Fruit fly (Drosophila melanogaster) whole organism, embryonic: ENCODE results near the gene CG16854.

Experiments used
- CG12236 ChIP-seq: fragments of 200-800 bp; sonication (Bioruptor generic); optimal IDR thresholded peaks from 2 replicates; lab custom pipeline; 2016; ENCODE audit warnings: missing biosample characterization, missing genetic modification characterization
- CG14710 ChIP-seq: fragments of 200-800 bp; sonication (Bioruptor generic); optimal IDR thresholded peaks from 3 replicates; lab custom pipeline; 2019; ENCODE audit warnings: missing biosample characterization, mild to moderate bottlenecking, missing genetic modification characterization, moderate library complexity
- CG3281 ChIP-seq: fragments of 200-800 bp; sonication (Bioruptor generic); optimal IDR thresholded peaks from 3 replicates; lab custom pipeline; 2017; ENCODE audit warnings: missing biosample characterization, mild to moderate bottlenecking, missing genetic modification characterization
- CG3407 ChIP-seq: fragments of 200-800 bp; sonication (Bioruptor generic); optimal IDR thresholded peaks from 2 replicates; lab custom pipeline; 2018; ENCODE audit warnings: missing biosample characterization, mild to moderate bottlenecking, missing genetic modification characterization
- CG43689 ChIP-seq: fragments of 200-800 bp; sonication (Bioruptor generic); IDR thresholded peaks from 2 replicates; pipeline ENCODE4 v1.3.6; 2022; ENCODE audit warnings: missing biosample characterization, missing genetic modification characterization
- CG7963 ChIP-seq: fragments of 200-800 bp; sonication (Bioruptor generic); IDR thresholded peaks from 3 replicates; pipeline ENCODE4 v1.3.6; 2022; ENCODE audit warnings: missing biosample characterization, missing genetic modification characterization; ENCODE audit not compliant: partially characterized antibody
- Chrac-16 ChIP-seq: fragments of 200-800 bp; sonication (Bioruptor generic); optimal IDR thresholded peaks from 3 replicates; lab custom pipeline; 2016; ENCODE audit warnings: missing biosample characterization, missing genetic modification characterization
- D ChIP-seq, 2 experiments: fragments of 200-800 bp in 1 of 2; fragments of >200 bp in 1 of 2; sonication (Bioruptor generic) in 1 of 2; optimal IDR thresholded peaks; 2 replicates in 1 of 2; 3 replicates in 1 of 2; lab custom pipeline; 2017; ENCODE audit warnings: mild to moderate bottlenecking in 1 of 2, missing biosample characterization in 1 of 2, missing genetic modification characterization in 1 of 2, missing genetic modification reagents in 1 of 2
- Dref ChIP-seq: fragments of 200-800 bp; sonication (Bioruptor generic); IDR thresholded peaks from 2 replicates; pipeline ENCODE4 v1.3.6; 2022; ENCODE audit warnings: missing biosample characterization, missing genetic modification characterization
- Ets65A ChIP-seq: fragments of 200-800 bp; sonication (Bioruptor generic); peaks from one replicate; lab custom pipeline; 2016; ENCODE audit warnings: missing biosample characterization, missing genetic modification characterization
- Hand ChIP-seq: fragments of 200-800 bp; sonication (Bioruptor generic); optimal IDR thresholded peaks from 2 replicates; lab custom pipeline; 2017; ENCODE audit warnings: mild to moderate bottlenecking, missing biosample characterization, missing genetic modification reagents, missing genetic modification characterization
- Hmr ChIP-seq: fragments of 200-800 bp; sonication (Bioruptor generic); optimal IDR thresholded peaks from 3 replicates; lab custom pipeline; 2017; ENCODE audit warnings: mild to moderate bottlenecking, missing biosample characterization, missing genetic modification reagents, missing genetic modification characterization
- Hr3 ChIP-seq: fragments of 200-800 bp; sonication (Bioruptor generic); optimal IDR thresholded peaks from 3 replicates; lab custom pipeline; 2016; ENCODE audit warnings: missing biosample characterization, missing genetic modification characterization
- Lpt ChIP-seq: fragments of >200 bp; optimal IDR thresholded peaks from 2 replicates; lab custom pipeline; 2018; ENCODE audit warnings: missing biosample characterization, missing genetic modification characterization
- Meics ChIP-seq: fragments of 200-800 bp; sonication (Bioruptor generic); optimal IDR thresholded peaks from 2 replicates; lab custom pipeline; 2017; ENCODE audit warnings: missing biosample characterization, mild to moderate bottlenecking, missing genetic modification characterization
- NFAT ChIP-seq: fragments of 200-800 bp; sonication (Bioruptor generic); IDR thresholded peaks from 2 replicates; pipeline ENCODE4 v1.3.6; 2022; ENCODE audit warnings: missing biosample characterization, missing genetic modification characterization
- Optix ChIP-seq: fragments of 200-800 bp; sonication (Bioruptor generic); IDR thresholded peaks from 3 replicates; pipeline ENCODE4 v1.3.6; 2022; ENCODE audit warnings: missing biosample characterization, missing genetic modification characterization
- Scr ChIP-seq: fragments of 200-800 bp; sonication (Bioruptor generic); IDR thresholded peaks from 2 replicates; pipeline ENCODE4 v1.3.6; 2022; ENCODE audit warnings: missing biosample characterization, missing genetic modification characterization; ENCODE audit not compliant: partially characterized antibody
- Xbp1 ChIP-seq: fragments of 200-800 bp; sonication (Bioruptor generic); optimal IDR thresholded peaks from 3 replicates; lab custom pipeline; 2016; ENCODE audit warnings: missing biosample characterization, mild to moderate bottlenecking, missing genetic modification characterization
- ase ChIP-seq: fragments of 200-800 bp; sonication (Bioruptor generic); IDR thresholded peaks from 3 replicates; pipeline ENCODE4 v1.3.6; 2022; ENCODE audit warnings: missing biosample characterization, missing genetic modification characterization
- bbx ChIP-seq: fragments of 200-800 bp; sonication (Bioruptor generic); IDR thresholded peaks from 2 replicates; pipeline ENCODE4 v1.3.6; 2022; ENCODE audit warnings: missing biosample characterization, missing genetic modification characterization; ENCODE audit not compliant: partially characterized antibody
- bcd ChIP-seq: fragments of 200-800 bp; sonication (Bioruptor generic); optimal IDR thresholded peaks from 2 replicates; lab custom pipeline; 2017; ENCODE audit warnings: missing biosample characterization, mild to moderate bottlenecking, missing genetic modification characterization
- cad ChIP-seq: fragments of >200 bp; optimal IDR thresholded peaks from 2 replicates; lab custom pipeline; 2017; ENCODE audit warnings: missing biosample characterization, missing genetic modification characterization
- cg ChIP-seq: fragments of 200-800 bp; sonication (Bioruptor generic); optimal IDR thresholded peaks from 3 replicates; lab custom pipeline; 2019; ENCODE audit warnings: missing biosample characterization, mild to moderate bottlenecking, missing genetic modification characterization, moderate library complexity
- dpn ChIP-seq, 2 experiments: fragments of 200-800 bp; sonication (Bioruptor generic); optimal IDR thresholded peaks; 3 replicates each; lab custom pipeline; 2016; ENCODE audit warnings: missing biosample characterization in 2 of 2, missing genetic modification characterization in 2 of 2
- dysf ChIP-seq: fragments of 200-800 bp; sonication (Bioruptor generic); IDR thresholded peaks from 3 replicates; pipeline ENCODE4 v1.3.6; 2022; ENCODE audit warnings: missing biosample characterization, missing genetic modification characterization
- ftz-f1 ChIP-seq: fragments of 200-800 bp; sonication (Bioruptor generic); optimal IDR thresholded peaks from 2 replicates; lab custom pipeline; 2016; ENCODE audit warnings: missing biosample characterization, missing genetic modification characterization
- gem ChIP-seq: fragments of 200-800 bp; sonication (Bioruptor generic); optimal IDR thresholded peaks from 2 replicates; lab custom pipeline; 2019; ENCODE audit warnings: missing biosample characterization, mild to moderate bottlenecking, missing genetic modification characterization, moderate library complexity
- grn ChIP-seq: fragments of 200-800 bp; sonication (Bioruptor generic); optimal IDR thresholded peaks from 3 replicates; lab custom pipeline; 2017; ENCODE audit warnings: missing biosample characterization, missing genetic modification characterization
- gro ChIP-seq: fragments of 200-800 bp; sonication (Bioruptor generic); optimal IDR thresholded peaks from 2 replicates; lab custom pipeline; 2016; ENCODE audit warnings: missing biosample characterization, missing genetic modification characterization
- hkb ChIP-seq, 2 experiments: fragments of 200-800 bp in 1 of 2; fragments of >200 bp in 1 of 2; sonication (Bioruptor generic) in 1 of 2; IDR thresholded peaks in 1 of 2; optimal IDR thresholded peaks in 1 of 2; 2 replicates each; pipeline versions ENCODE4 v1.3.6 to Lab custom; 2017 to 2022; ENCODE audit warnings: missing biosample characterization in 1 of 2, missing genetic modification characterization in 1 of 2
- jigr1 ChIP-seq: fragments of 200-800 bp; sonication (Bioruptor generic); IDR thresholded peaks from 3 replicates; pipeline ENCODE4 v1.3.6; 2022; ENCODE audit warnings: missing biosample characterization, missing genetic modification characterization
- lilli ChIP-seq: fragments of 200-800 bp; sonication (Bioruptor generic); optimal IDR thresholded peaks from 3 replicates; lab custom pipeline; 2016; ENCODE audit warnings: missing biosample characterization, missing genetic modification characterization
- nau ChIP-seq: fragments of 200-800 bp; sonication (Bioruptor generic); optimal IDR thresholded peaks from 3 replicates; lab custom pipeline; 2017; ENCODE audit warnings: missing biosample characterization, mild to moderate bottlenecking, missing genetic modification characterization, missing genetic modification reagents
- onecut ChIP-seq: fragments of 200-800 bp; sonication (Bioruptor generic); IDR thresholded peaks from 2 replicates; pipeline ENCODE4 v1.3.6; 2022; ENCODE audit warnings: missing biosample characterization, missing genetic modification characterization
- phol ChIP-seq: fragments of 200-800 bp; sonication (Bioruptor generic); optimal IDR thresholded peaks from 3 replicates; lab custom pipeline; 2018; ENCODE audit warnings: missing biosample characterization, mild to moderate bottlenecking, missing genetic modification characterization, moderate library complexity
- pzg ChIP-seq: fragments of 200-800 bp; sonication (Bioruptor generic); optimal IDR thresholded peaks from 3 replicates; lab custom pipeline; 2018; ENCODE audit warnings: missing biosample characterization, mild to moderate bottlenecking, missing genetic modification characterization, moderate library complexity
- ranshi ChIP-seq: fragments of 200-800 bp; sonication (Bioruptor generic); IDR thresholded peaks from 2 replicates; pipeline ENCODE4 v1.3.6; 2022; ENCODE audit warnings: missing biosample characterization, missing genetic modification characterization
- schlank ChIP-seq: fragments of 200-800 bp; sonication (Bioruptor generic); optimal IDR thresholded peaks from 2 replicates; lab custom pipeline; 2018; ENCODE audit warnings: missing biosample characterization, mild to moderate bottlenecking, missing genetic modification characterization
- sima ChIP-seq: fragments of 200-800 bp; sonication (Bioruptor generic); optimal IDR thresholded peaks from 2 replicates; lab custom pipeline; 2016; ENCODE audit warnings: missing biosample characterization, missing genetic modification characterization

The CG16854 gene

DNA sequence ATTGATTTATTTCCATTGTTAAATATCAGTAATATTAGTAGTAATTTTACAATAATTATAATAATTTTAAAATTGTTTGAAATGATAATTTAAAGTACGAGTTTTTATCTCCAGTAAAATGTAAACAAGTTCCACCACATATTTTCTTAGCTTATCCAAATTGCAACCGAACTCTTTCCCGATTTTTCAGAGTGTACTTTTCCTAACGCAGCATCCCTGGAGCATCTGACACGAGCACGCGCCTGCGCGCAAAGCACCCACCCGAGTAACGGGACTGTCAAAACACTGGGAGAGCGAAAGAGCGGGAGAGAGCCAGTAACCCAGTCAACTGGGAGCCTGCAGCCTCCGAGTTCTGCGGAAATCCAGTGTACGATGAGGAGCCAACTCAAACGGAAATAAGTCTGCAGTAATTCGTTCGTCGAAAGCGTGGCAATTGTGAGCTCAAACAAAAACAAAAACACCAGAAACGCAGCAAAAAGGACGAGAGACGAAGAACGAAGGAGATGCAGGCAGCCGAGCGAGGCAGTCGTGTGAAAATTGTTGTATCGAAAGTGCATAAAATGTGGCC, at the start of gene CG16854 (continued):
- TF ChIP-seq jigr1 (GFP tag; lab: Robert Waterston, UW): 0 out of 3 replicates have a peak, but pooled peaks have one; percentile 19
- no peak for TF ChIP-seq Dref
- TF ChIP-seq D (optimal IDR thresholded peaks at IDR 0.05; lab: Kevin White, UChicago): no peak
- no peak for TF ChIP-seq D (GFP tag; optimal IDR thresholded peaks at IDR 0.05; lab: Kevin White, UChicago)
- TF ChIP-seq Lpt: no peak
- TF ChIP-seq onecut (GFP tag; lab: Robert Waterston, UW): no peak; the same call in 1 of the 2 replicates
- peak; percentile 17 for TF ChIP-seq bcd (GFP tag; lab: Kevin White, UChicago)
- TF ChIP-seq ftz-f1: no peak
- TF ChIP-seq CG3407 (GFP tag; lab: Kevin White, UChicago): no peak
- no peak for TF ChIP-seq hkb (optimal IDR thresholded peaks at IDR 0.05; lab: Kevin White, UChicago)
- no peak; the same call in 1 of the 2 replicates for TF ChIP-seq hkb (GFP tag; IDR thresholded peaks at IDR 0.05; lab: Robert Waterston, UW)
- TF ChIP-seq gro (GFP tag; lab: Kevin White, UChicago): no peak
- no peak for TF ChIP-seq CG7963
- no peak for TF ChIP-seq Ets65A
- TF ChIP-seq Hand (GFP tag; lab: Kevin White, UChicago): peak; percentile 20
- no peak for TF ChIP-seq CG12236 (GFP tag; lab: Kevin White, UChicago)
- TF ChIP-seq phol: no peak
- peak; percentile 18 for TF ChIP-seq Hmr (GFP tag; lab: Kevin White, UChicago)
- TF ChIP-seq CG3281 (GFP tag; lab: Kevin White, UChicago): no peak
- peak; percentile 12 for TF ChIP-seq Meics (GFP tag; lab: Kevin White, UChicago)
- TF ChIP-seq Hr3: no peak
- TF ChIP-seq Xbp1 (GFP tag; lab: Kevin White, UChicago): peak; percentile 1
- no peak for TF ChIP-seq Chrac-16 (GFP tag; lab: Kevin White, UChicago)
- TF ChIP-seq bbx: 0 out of 2 replicates have a peak, but pooled peaks have one; percentile 16
- no peak for TF ChIP-seq grn (GFP tag; lab: Kevin White, UChicago)
- peak in 1 of 2 experiments; percentile 4 for TF ChIP-seq dpn (GFP tag; optimal IDR thresholded peaks at IDR 0.05; lab: Kevin White, UChicago)
- peak; percentile 27 for TF ChIP-seq pzg (GFP tag; lab: Kevin White, UChicago)
- TF ChIP-seq Optix (GFP tag; lab: Robert Waterston, UW): no peak; the same call in 2 of the 3 replicates
- no peak for TF ChIP-seq cad (GFP tag; lab: Kevin White, UChicago)
- 0 out of 2 replicates have a peak, but pooled peaks have one; percentile 26 for TF ChIP-seq ranshi (GFP tag; lab: Robert Waterston, UW)
- TF ChIP-seq dysf (GFP tag; lab: Robert Waterston, UW): 0 out of 3 replicates have a peak, but pooled peaks have one; percentile 34
- TF ChIP-seq ase (GFP tag; lab: Robert Waterston, UW): 0 out of 3 replicates have a peak, but pooled peaks have one; percentile 8
- TF ChIP-seq sima (GFP tag; lab: Kevin White, UChicago): no peak
- no peak for TF ChIP-seq CG14710 (tag; lab: Kevin White, UChicago)
- no peak for TF ChIP-seq nau (GFP tag; lab: Kevin White, UChicago)
- no peak for TF ChIP-seq Scr (GFP tag; lab: Robert Waterston, UW)
- peak; percentile 29 for TF ChIP-seq lilli (GFP tag; lab: Kevin White, UChicago)
- no peak for TF ChIP-seq CG43689 (GFP tag; lab: Robert Waterston, UW)
- TF ChIP-seq gem (tag; lab: Kevin White, UChicago): peak; percentile 34
- TF ChIP-seq schlank: no peak
- TF ChIP-seq NFAT: peak; percentile 35; the same call in 1 of the 2 replicates
- no peak for TF ChIP-seq cg (GFP tag; lab: Kevin White, UChicago)
